Fruit fly (Drosophila melanogaster): ENCODE results near the gene CG10340.

CG10340 gene

DNA sequence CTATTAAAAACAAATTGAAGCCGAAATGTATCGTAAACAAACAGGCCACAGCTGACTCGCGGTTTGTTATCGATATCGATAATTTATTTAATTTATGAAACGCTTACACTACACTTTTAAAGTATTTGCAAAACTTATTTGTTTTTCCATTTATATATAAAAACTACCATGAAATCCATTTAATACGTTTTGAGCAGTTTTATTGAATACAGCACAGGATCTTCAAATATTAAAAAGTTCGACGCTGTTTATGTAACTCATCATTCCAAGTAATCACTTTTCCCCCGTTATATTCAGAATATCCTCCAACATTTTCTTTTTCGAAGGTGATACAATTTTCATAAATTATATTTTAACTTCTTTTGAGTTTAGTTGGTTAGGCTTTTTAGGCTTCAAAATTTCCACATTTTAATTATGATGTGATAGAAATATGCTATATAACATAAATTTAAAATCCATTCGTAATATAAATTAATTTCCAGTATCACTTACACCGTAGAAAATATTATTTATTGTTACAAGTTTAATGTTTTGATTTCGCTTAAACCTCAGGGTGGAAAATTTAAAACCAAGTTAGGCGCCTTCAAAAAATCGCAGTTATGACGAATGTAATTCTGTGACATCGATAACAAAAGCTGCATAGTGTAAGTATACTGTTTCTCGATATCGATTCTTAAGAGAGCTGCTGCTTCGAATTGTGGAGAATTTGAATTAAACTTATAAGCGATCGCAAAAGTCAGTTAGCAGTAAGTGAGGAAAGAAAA, 32.9 kb upstream of the CG10340 start, which contains the start of the genes CG10324 and CCT3 (continued):
- TF ChIP-seq B-H1 (GFP tag; IDR thresholded peaks at IDR 0.05) (0 out of 3 replicates have a peak, but pooled peaks have one; percentile 25), da (GFP tag; optimal IDR thresholded peaks at IDR 0.05) (no peak), CG9437 (GFP tag; optimal IDR thresholded peaks at IDR 0.05) (peak; percentile 47), CG30431 (GFP tag; optimal IDR thresholded peaks at IDR 0.05) (no peak), zen2 (GFP tag; IDR thresholded peaks at IDR 0.05; ENCODE audit: partially characterized antibody) (peak; percentile 49; the same call in 1 of the 3 replicates), trh (GFP tag; optimal IDR thresholded peaks at IDR 0.05) (peak; percentile 15), CG2116 (GFP tag; optimal IDR thresholded peaks at IDR 0.05) (peak; percentile 70), yki (optimal IDR thresholded peaks at IDR 0.05) (no peak), lmd (GFP tag; IDR thresholded peaks at IDR 0.05) (peak; percentile 55), CG11504 (tag; optimal IDR thresholded peaks at IDR 0.05) (no peak), hb (GFP tag; IDR thresholded peaks at IDR 0.05; ENCODE audit: partially characterized antibody) (peak; percentile 38; the same call in 1 of the 3 replicates), CG9609 (GFP tag; optimal IDR thresholded peaks at IDR 0.05) (peak; percentile 44), shn (GFP tag; optimal IDR thresholded peaks at IDR 0.05) (peak; percentile 23), CG33557 (GFP tag; optimal IDR thresholded peaks at IDR 0.05) (peak; percentile 65), chm (GFP tag; IDR thresholded peaks at IDR 0.05) (peak; percentile 53; the same call in 1 of the 2 replicates), seq (GFP tag; IDR thresholded peaks at IDR 0.05) (peak; percentile 40; the same call in 1 of the 2 replicates), CG17912 (GFP tag; optimal IDR thresholded peaks at IDR 0.05) (peak; percentile 38), BEAF-32 (GFP tag; optimal IDR thresholded peaks at IDR 0.05) (peak; percentile 77), repo (GFP tag; optimal IDR thresholded peaks at IDR 0.05) (peak; percentile 7), CG2678 (tag; optimal IDR thresholded peaks at IDR 0.05) (peak; percentile 12), CG18764 (GFP tag; optimal IDR thresholded peaks at IDR 0.05) (no peak), HmgZ (tag; optimal IDR thresholded peaks at IDR 0.05) (peak; percentile 38), ab (GFP tag; optimal IDR thresholded peaks at IDR 0.05) (no peak), kah (GFP tag; optimal IDR thresholded peaks at IDR 0.05) (peak; percentile 26), E2f1 (GFP tag; IDR thresholded peaks at IDR 0.05) (peak; percentile 19; the same call in 1 of the 2 replicates), Dek (tag; optimal IDR thresholded peaks at IDR 0.05) (peak; percentile 67), chif (GFP tag; optimal IDR thresholded peaks at IDR 0.05) (peak; percentile 31 to 37), slou (GFP tag; optimal IDR thresholded peaks at IDR 0.05) (peak; percentile 25), oc (tag; optimal IDR thresholded peaks at IDR 0.05) (no peak), CG14014 (GFP tag; IDR thresholded peaks at IDR 0.05) (peak; percentile 67), Bgb (GFP tag; IDR thresholded peaks at IDR 0.05; ENCODE audit: partially characterized antibody) (peak; percentile 66), CG2120 (GFP tag; optimal IDR thresholded peaks at IDR 0.05) (peak; percentile 72), Taf1 (GFP tag; IDR thresholded peaks at IDR 0.05) (no peak), CG1647 (GFP tag; optimal IDR thresholded peaks at IDR 0.05) (no peak), fd96Cb (tag; optimal IDR thresholded peaks at IDR 0.05) (peak; percentile 70), zen (tag; optimal IDR thresholded peaks at IDR 0.05) (peak; percentile 41), ken (GFP tag; IDR thresholded peaks at IDR 0.05) (peak; percentile 74; the same call in 2 of the 3 replicates), gem (tag; optimal IDR thresholded peaks at IDR 0.05) (peak; percentile 85), CG6854 (GFP tag; optimal IDR thresholded peaks at IDR 0.05) (peak; percentile 26), CkIIα-i1 (GFP tag; IDR thresholded peaks at IDR 0.05) (no peak), CG6689 (GFP tag; IDR thresholded peaks at IDR 0.05) (peak; percentile 59; the same call in 1 of the 2 replicates), Aef1 (GFP tag; IDR thresholded peaks at IDR 0.05) (peak; percentile 25; the same call in 1 of the 3 replicates), Oli (tag; optimal IDR thresholded peaks at IDR 0.05) (peak; percentile 4), stwl (tag; optimal IDR thresholded peaks at IDR 0.05) (peak; percentile 34), Hmx (GFP tag; optimal IDR thresholded peaks at IDR 0.05) (peak; percentile 44), CG9797 (GFP tag; optimal IDR thresholded peaks at IDR 0.05) (no peak), CG17385 (GFP tag; optimal IDR thresholded peaks at IDR 0.05) (peak; percentile 78), Hr39 (optimal IDR thresholded peaks at IDR 0.05) (no peak), CG7786 (GFP tag; optimal IDR thresholded peaks at IDR 0.05) (peak; percentile 41), bab2 (GFP tag; optimal IDR thresholded peaks at IDR 0.05) (peak; percentile 56)

Measured in whole organism, embryonic.